Worm (Caenorhabditis elegans): Measurements from ENCODE around the gene W02D7.6.

DNA sequence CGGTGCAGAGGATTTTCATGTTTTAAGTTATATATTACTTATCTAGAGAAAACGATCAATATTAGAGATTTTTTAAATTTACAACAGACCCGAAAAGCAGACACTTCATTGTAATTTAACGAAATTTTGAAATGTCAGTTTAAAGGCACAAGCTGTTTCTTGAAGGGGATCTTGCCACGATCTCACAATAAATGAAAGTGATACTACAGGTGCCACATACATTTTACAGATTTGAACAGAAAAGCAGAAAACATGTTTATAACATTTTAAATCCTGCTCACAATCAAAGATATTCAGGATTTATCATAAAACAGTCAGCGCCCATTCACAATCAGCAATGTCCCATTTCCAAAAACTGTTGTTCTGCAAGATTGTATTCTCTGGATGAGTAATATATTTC is 48.6 kb upstream of the W02D7.6 start:
- TF ChIP-seq daf-12 (tag; optimal IDR thresholded peaks at IDR 0.05) (no peak), nhr-11 (tag; optimal IDR thresholded peaks at IDR 0.05) (no peak), ceh-9 (tag; optimal IDR thresholded peaks at IDR 0.05) (no peak), nhr-237 (tag; optimal IDR thresholded peaks at IDR 0.05) (no peak), elt-2 (tag; optimal IDR thresholded peaks at IDR 0.05) (no peak), nhr-76 (tag; optimal IDR thresholded peaks at IDR 0.05) (no peak)

Data from whole organism, L3 larva.